Worm (Caenorhabditis elegans): Measurements from ENCODE around the gene emb-27.

The emb-27 gene

ce11 chrII:8198503-8198902 lies 36.5 kb upstream of the emb-27 start, which contains the start of gene qua-1:
TSS of gene qua-1 (plus strand) at chrII:8198803.
- TF ChIP-seq nhr-43 (tag; optimal IDR thresholded peaks at IDR 0.05; ENCODE audit: poor library complexity, severe bottlenecking) (no peak), ceh-16 (tag; optimal IDR thresholded peaks at IDR 0.05) (no peak), ceh-82 (tag; optimal IDR thresholded peaks at IDR 0.05) (no peak), nhr-67 (tag; optimal IDR thresholded peaks at IDR 0.05) (no peak), zag-1 (tag; optimal IDR thresholded peaks at IDR 0.05) (no peak), hmg-11 (tag; optimal IDR thresholded peaks at IDR 0.05) (no peak), aly-2 (tag; optimal IDR thresholded peaks at IDR 0.05) (no peak), fos-1 (tag; optimal IDR thresholded peaks at IDR 0.05) (no peak), nhr-76 (tag; optimal IDR thresholded peaks at IDR 0.05) (no peak), skn-1 (tag; optimal IDR thresholded peaks at IDR 0.05) (no peak), tbx-2 (tag; optimal IDR thresholded peaks at IDR 0.05) (no peak)

ce11 chrII:8193922-8194321 lies 32.0 kb upstream of the emb-27 start:
- TF ChIP-seq unc-39 (tag; optimal IDR thresholded peaks at IDR 0.05) (no peak), ceh-28 (tag; optimal IDR thresholded peaks at IDR 0.05) (no peak), nhr-67 (tag; optimal IDR thresholded peaks at IDR 0.05) (no peak), elt-3 (tag; optimal IDR thresholded peaks at IDR 0.05) (no peak), nhr-28 (tag; optimal IDR thresholded peaks at IDR 0.05) (no peak), egl-5 (tag; optimal IDR thresholded peaks at IDR 0.05) (no peak), jun-1 (tag; optimal IDR thresholded peaks at IDR 0.05) (no peak), nhr-237 (tag; optimal IDR thresholded peaks at IDR 0.05) (no peak), zag-1 (tag; optimal IDR thresholded peaks at IDR 0.05) (no peak), daf-12 (tag; optimal IDR thresholded peaks at IDR 0.05) (no peak), egl-27 (tag; optimal IDR thresholded peaks at IDR 0.05) (no peak), nhr-25 (tag; optimal IDR thresholded peaks at IDR 0.05) (no peak)

- TF ChIP-seq ceh-28 (tag; optimal IDR thresholded peaks at IDR 0.05) (no peak), nhr-25 (tag; optimal IDR thresholded peaks at IDR 0.05) (no peak), nhr-11 (tag; optimal IDR thresholded peaks at IDR 0.05) (no peak), jun-1 (tag; optimal IDR thresholded peaks at IDR 0.05) (no peak), ceh-9 (tag; optimal IDR thresholded peaks at IDR 0.05) (no peak), tbx-2 (tag; optimal IDR thresholded peaks at IDR 0.05) (no peak), hmg-11 (tag; optimal IDR thresholded peaks at IDR 0.05) (no peak), nhr-43 (tag; optimal IDR thresholded peaks at IDR 0.05; ENCODE audit: poor library complexity, severe bottlenecking) (no peak)
Measured at ce11 chrII:8193126-8193525, 31.2 kb upstream of the emb-27 start, which contains the start of gene T05C12.9. TSS of gene T05C12.9 (minus strand) at chrII:8193226.

ce11 chrII:8190455-8190854 lies 28.5 kb upstream of the emb-27 start, which contains the start of gene T05C12.8:
TSS of gene T05C12.8 (minus strand) at chrII:8190555.
- TF ChIP-seq elt-2 (tag; optimal IDR thresholded peaks at IDR 0.05) (no peak), skn-1 (tag; optimal IDR thresholded peaks at IDR 0.05) (no peak), nhr-237 (tag; optimal IDR thresholded peaks at IDR 0.05) (no peak), mdl-1 (tag; optimal IDR thresholded peaks at IDR 0.05) (no peak), pqm-1 (tag; optimal IDR thresholded peaks at IDR 0.05) (no peak), elt-1 (tag; optimal IDR thresholded peaks at IDR 0.05) (no peak), mml-1 (tag; optimal IDR thresholded peaks at IDR 0.05) (no peak), nhr-25 (tag; optimal IDR thresholded peaks at IDR 0.05) (no peak), eor-1 (tag; optimal IDR thresholded peaks at IDR 0.05) (no peak), nfya-1 (tag; optimal IDR thresholded peaks at IDR 0.05; ENCODE audit: insufficient read depth) (no peak), nhr-28 (tag; optimal IDR thresholded peaks at IDR 0.05) (no peak)

ce11 chrII:8187516-8187915 lies 25.5 kb upstream of the emb-27 start:
- TF ChIP-seq nhr-25 (tag; optimal IDR thresholded peaks at IDR 0.05) (peak; percentile 24), nhr-23 (tag; optimal IDR thresholded peaks at IDR 0.05) (no peak)

- TF ChIP-seq nhr-43 (tag; optimal IDR thresholded peaks at IDR 0.05; ENCODE audit: poor library complexity, severe bottlenecking) (peak; percentile 98), lin-15B (tag; optimal IDR thresholded peaks at IDR 0.05) (peak; percentile 99), fkh-10 (GFP tag; optimal IDR thresholded peaks at IDR 0.05) (peak; percentile 91), ztf-4 (tag; optimal IDR thresholded peaks at IDR 0.05) (no peak), nfya-1 (tag; optimal IDR thresholded peaks at IDR 0.05; ENCODE audit: insufficient read depth) (peak; percentile 99), nhr-23 (tag; optimal IDR thresholded peaks at IDR 0.05) (peak; percentile 99), elt-3 (tag; optimal IDR thresholded peaks at IDR 0.05) (peak in 2 of 3 experiments; percentile 20 to 79), elt-2 (tag; optimal IDR thresholded peaks at IDR 0.05) (peak; percentile 80), nhr-67 (tag; optimal IDR thresholded peaks at IDR 0.05) (no peak), ama-1 (optimal IDR thresholded peaks at IDR 0.05) (peak; percentile 77), mml-1 (tag; optimal IDR thresholded peaks at IDR 0.05) (no peak), lsy-12 (tag; optimal IDR thresholded peaks at IDR 0.05) (peak; percentile 96), unc-39 (tag; optimal IDR thresholded peaks at IDR 0.05) (no peak), nhr-12 (tag; optimal IDR thresholded peaks at IDR 0.05) (no peak), lin-39 (tag; optimal IDR thresholded peaks at IDR 0.05) (peak; percentile 96), egl-27 (tag; optimal IDR thresholded peaks at IDR 0.05) (peak; percentile 29), ceh-9 (tag; optimal IDR thresholded peaks at IDR 0.05) (no peak), ceh-82 (tag; optimal IDR thresholded peaks at IDR 0.05) (peak; percentile 96), ztf-11 (tag; optimal IDR thresholded peaks at IDR 0.05) (no peak), ceh-28 (tag; optimal IDR thresholded peaks at IDR 0.05) (peak; percentile 94), nhr-28 (tag; optimal IDR thresholded peaks at IDR 0.05) (peak; percentile 62), nhr-77 (tag; optimal IDR thresholded peaks at IDR 0.05) (peak; percentile 93), nhr-11 (tag; optimal IDR thresholded peaks at IDR 0.05) (peak; percentile 92), ceh-16 (tag; optimal IDR thresholded peaks at IDR 0.05) (peak; percentile 48), mdl-1 (tag; optimal IDR thresholded peaks at IDR 0.05) (peak; percentile 62), elt-1 (tag; optimal IDR thresholded peaks at IDR 0.05) (peak; percentile 86), fos-1 (tag; optimal IDR thresholded peaks at IDR 0.05) (peak; percentile 20)
Measured at ce11 chrII:8185016-8185493, 23.1 kb upstream of the emb-27 start, which contains the start of the genes mig-5 and cct-1. TSS of gene mig-5 (minus strand) at chrII:8185023. TSS of gene cct-1 (plus strand) at chrII:8185443.
